Worm (Caenorhabditis elegans): ENCODE measurements around the gene apc-10.

DNA sequence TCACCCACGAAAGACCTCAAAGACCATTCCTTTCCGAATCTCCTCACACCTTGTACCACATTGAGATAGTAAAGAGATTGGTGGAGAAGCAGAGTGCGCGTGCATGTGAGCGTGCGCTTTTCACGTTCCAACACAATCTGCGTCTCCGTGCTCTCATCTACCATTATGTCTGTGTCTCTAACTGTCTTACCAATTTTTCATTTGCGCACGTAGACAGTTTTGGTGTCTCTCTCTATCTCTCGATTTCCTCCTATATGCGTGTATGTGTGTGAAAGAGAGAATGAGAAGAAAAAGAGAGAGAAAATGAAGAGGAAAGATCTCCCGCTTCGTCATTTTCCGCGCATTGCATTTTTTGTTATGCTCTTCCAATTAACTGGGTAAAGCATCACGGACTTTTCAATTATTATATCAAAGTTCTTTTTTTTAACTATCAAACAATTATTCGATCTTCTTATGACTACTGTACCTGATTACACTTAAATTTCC, 40.5 kb upstream of the apc-10 start:
- no peak for TF ChIP-seq nhr-77 (tag; optimal IDR thresholded peaks at IDR 0.05)
- TF ChIP-seq ztf-11 (tag; optimal IDR thresholded peaks at IDR 0.05), result no peak
- no peak for TF ChIP-seq aly-2 (tag; optimal IDR thresholded peaks at IDR 0.05)
- peak; percentile 53 for TF ChIP-seq ceh-82 (tag; optimal IDR thresholded peaks at IDR 0.05)
- peak; percentile 95 for TF ChIP-seq nfya-1 (tag; optimal IDR thresholded peaks at IDR 0.05; ENCODE audit: insufficient read depth)
- peak; percentile 96 for TF ChIP-seq nhr-23 (tag; optimal IDR thresholded peaks at IDR 0.05)
